Worm (Caenorhabditis elegans) whole organism, L3 larva: ENCODE results near the gene secs-1.

ENCODE experiments used
- ZK546.5 ChIP-seq: sonication (generic microtip); optimal IDR thresholded peaks from 2 replicates; lab custom pipeline; 2017; ENCODE audit warnings: missing biosample characterization, missing genetic modification characterization
- ceh-16 ChIP-seq: sonication (generic microtip); optimal IDR thresholded peaks from 2 replicates; lab custom pipeline; 2017; ENCODE audit warnings: missing biosample characterization, missing genetic modification characterization
- ceh-28 ChIP-seq: fragments of 150-350 bp; optimal IDR thresholded peaks from 2 replicates; lab custom pipeline; 2014; ENCODE audit warnings: missing biosample characterization, missing genetic modification reagents, missing genetic modification characterization
- ceh-82 ChIP-seq: fragments of 150-350 bp; optimal IDR thresholded peaks from 2 replicates; lab custom pipeline; 2014; ENCODE audit warnings: missing biosample characterization, missing genetic modification characterization
- ceh-9 ChIP-seq: sonication (generic microtip); optimal IDR thresholded peaks from 2 replicates; lab custom pipeline; 2018; ENCODE audit warnings: missing biosample characterization, missing genetic modification characterization
- daf-12 ChIP-seq: fragments of 150-350 bp; optimal IDR thresholded peaks from 2 replicates; lab custom pipeline; 2014; ENCODE audit warnings: missing biosample characterization, missing genetic modification reagents, missing genetic modification characterization
- egl-27 ChIP-seq: sonication (generic microtip); optimal IDR thresholded peaks from 4 replicates; lab custom pipeline; 2017; ENCODE audit warnings: missing biosample characterization, missing genetic modification reagents, missing genetic modification characterization
- egl-5 ChIP-seq: fragments of 150-350 bp; optimal IDR thresholded peaks from 2 replicates; lab custom pipeline; 2017; ENCODE audit warnings: missing biosample characterization, missing genetic modification reagents, missing genetic modification characterization, inconsistent platforms
- elt-2 ChIP-seq: sonication (generic microtip); optimal IDR thresholded peaks from 2 replicates; lab custom pipeline; 2016; ENCODE audit warnings: missing genetic modification reagents, mild to moderate bottlenecking, missing genetic modification characterization, missing compliant biosample characterization
- eor-1 ChIP-seq, 2 experiments: fragments of 150-350 bp; optimal IDR thresholded peaks; 2 replicates each; lab custom pipeline; 2014 to 2018; ENCODE audit warnings: missing biosample characterization in 2 of 2, missing genetic modification characterization in 2 of 2
- fkh-10 ChIP-seq: sonication (generic microtip); optimal IDR thresholded peaks from 2 replicates; lab custom pipeline; 2017; ENCODE audit warnings: missing biosample characterization, missing genetic modification reagents, missing genetic modification characterization
- fkh-2 ChIP-seq: fragments of 150-350 bp; optimal IDR thresholded peaks from 2 replicates; lab custom pipeline; 2014; ENCODE audit warnings: missing biosample characterization, missing genetic modification reagents, missing genetic modification characterization
- fos-1 ChIP-seq: fragments of 150-350 bp; optimal IDR thresholded peaks from 2 replicates; lab custom pipeline; 2014; ENCODE audit warnings: missing biosample characterization, missing genetic modification characterization
- hmg-11 ChIP-seq: sonication (generic microtip); optimal IDR thresholded peaks from 2 replicates; lab custom pipeline; 2016; ENCODE audit warnings: missing genetic modification characterization, missing compliant biosample characterization
- jun-1 ChIP-seq: fragments of 150-350 bp; optimal IDR thresholded peaks from 2 replicates; lab custom pipeline; 2014; ENCODE audit warnings: missing biosample characterization, missing genetic modification reagents, missing genetic modification characterization
- lin-15B ChIP-seq: fragments of 150-350 bp; optimal IDR thresholded peaks from 2 replicates; lab custom pipeline; 2014; ENCODE audit warnings: missing biosample characterization, missing genetic modification characterization
- lin-39 ChIP-seq: fragments of 150-350 bp; optimal IDR thresholded peaks from 2 replicates; lab custom pipeline; 2018; ENCODE audit warnings: missing biosample characterization, missing genetic modification reagents, missing genetic modification characterization
- lsy-12 ChIP-seq: sonication (generic microtip); optimal IDR thresholded peaks from 2 replicates; lab custom pipeline; 2016; ENCODE audit warnings: mild to moderate bottlenecking, missing genetic modification characterization, missing compliant biosample characterization
- mdl-1 ChIP-seq: fragments of 150-350 bp; optimal IDR thresholded peaks from 2 replicates; lab custom pipeline; 2014; ENCODE audit warnings: missing biosample characterization, missing genetic modification characterization
- mml-1 ChIP-seq: fragments of 150-350 bp; sonication (generic microtip); optimal IDR thresholded peaks from 3 replicates; lab custom pipeline; 2014; ENCODE audit warnings: missing biosample characterization, missing genetic modification characterization
- nfya-1 ChIP-seq: sonication (generic microtip); optimal IDR thresholded peaks from 2 replicates; lab custom pipeline; 2017; ENCODE audit warnings: missing genetic modification characterization, mild to moderate bottlenecking, missing compliant biosample characterization, antibody characterized with exemption, moderate library complexity; ENCODE audit not compliant: insufficient read depth
- nhr-23 ChIP-seq: fragments of 150-350 bp; optimal IDR thresholded peaks from 2 replicates; lab custom pipeline; 2014; ENCODE audit warnings: missing biosample characterization, missing genetic modification reagents, missing genetic modification characterization
- nhr-237 ChIP-seq: fragments of 150-350 bp; optimal IDR thresholded peaks from 2 replicates; lab custom pipeline; 2014; ENCODE audit warnings: missing biosample characterization, missing genetic modification characterization
- nhr-25 ChIP-seq: sonication (generic microtip); optimal IDR thresholded peaks from 2 replicates; lab custom pipeline; 2017; ENCODE audit warnings: missing biosample characterization, missing genetic modification characterization
- nhr-43 ChIP-seq: sonication (generic microtip); optimal IDR thresholded peaks from 2 replicates; lab custom pipeline; 2016; ENCODE audit warnings: mild to moderate bottlenecking, missing genetic modification characterization, missing compliant biosample characterization; ENCODE audit not compliant: poor library complexity, severe bottlenecking
- nhr-67 ChIP-seq: fragments of 150-350 bp; optimal IDR thresholded peaks from 2 replicates; lab custom pipeline; 2014; ENCODE audit warnings: missing biosample characterization, missing genetic modification characterization
- pqm-1 ChIP-seq: fragments of 150-350 bp; optimal IDR thresholded peaks from 2 replicates; lab custom pipeline; 2017; ENCODE audit warnings: missing biosample characterization, missing genetic modification characterization, inconsistent platforms
- sea-2 ChIP-seq: fragments of 150-350 bp; sonication (generic microtip); optimal IDR thresholded peaks from 4 replicates; lab custom pipeline; 2014; ENCODE audit warnings: missing biosample characterization, missing genetic modification reagents, missing genetic modification characterization
- skn-1 ChIP-seq: fragments of 150-350 bp; optimal IDR thresholded peaks from 2 replicates; lab custom pipeline; 2014; ENCODE audit warnings: missing biosample characterization, missing genetic modification characterization
- snpc-4 ChIP-seq: fragments of 150-350 bp; optimal IDR thresholded peaks from 2 replicates; lab custom pipeline; 2014; ENCODE audit warnings: missing biosample characterization, missing genetic modification characterization
- tbx-2 ChIP-seq: sonication (generic microtip); optimal IDR thresholded peaks from 2 replicates; lab custom pipeline; 2016; ENCODE audit warnings: mild to moderate bottlenecking, missing genetic modification characterization, missing compliant biosample characterization
- unc-39 ChIP-seq: sonication (generic microtip); optimal IDR thresholded peaks from 4 replicates; lab custom pipeline; 2017; ENCODE audit warnings: missing biosample characterization, missing genetic modification characterization
- unc-62 ChIP-seq: fragments of 150-350 bp; sonication (generic microtip); optimal IDR thresholded peaks from 4 replicates; lab custom pipeline; 2014; ENCODE audit warnings: missing biosample characterization, missing genetic modification reagents, missing genetic modification characterization
- zag-1 ChIP-seq: fragments of 150-350 bp; optimal IDR thresholded peaks from 2 replicates; lab custom pipeline; 2014; ENCODE audit warnings: missing biosample characterization, missing genetic modification characterization
- ztf-4 ChIP-seq: fragments of 150-350 bp; optimal IDR thresholded peaks from 2 replicates; lab custom pipeline; 2014; ENCODE audit warnings: missing biosample characterization, missing genetic modification characterization

secs-1 gene

DNA sequence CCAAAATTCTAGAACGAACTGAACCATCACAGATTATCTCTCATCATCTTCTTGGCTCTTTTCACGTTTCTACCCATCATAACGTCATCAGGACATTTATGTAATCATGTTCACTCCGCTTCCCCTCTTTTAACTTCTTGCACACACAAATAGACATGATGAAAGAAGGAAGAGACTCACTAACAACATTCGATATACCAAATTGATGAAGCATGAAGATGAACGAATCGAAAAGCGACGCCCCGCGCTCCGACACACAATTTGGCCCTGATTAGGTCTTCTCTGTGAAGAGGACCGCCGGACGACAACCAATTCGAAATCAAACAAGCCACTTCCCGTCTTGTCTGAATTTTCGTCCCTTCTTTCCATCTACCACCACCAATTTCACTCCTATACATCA, 14.2 kb upstream of the secs-1 start:
- TF ChIP-seq unc-39 (tag; lab: Kevin White, UChicago) (no peak), ceh-82 (no peak), daf-12 (tag; lab: Kevin White, UChicago) (no peak), eor-1 (tag; optimal IDR thresholded peaks at IDR 0.05; lab: Kevin White, UChicago) (no peak), nfya-1 (tag; lab: Kevin White, UChicago) (no peak), mdl-1 (tag; lab: Kevin White, UChicago) (no peak), skn-1 (tag; lab: Kevin White, UChicago) (no peak), unc-62 (GFP tag; lab: Kevin White, UChicago) (no peak), ceh-28 (tag; lab: Kevin White, UChicago) (no peak), nhr-43 (tag; lab: Kevin White, UChicago) (no peak), lin-15B (tag; lab: Kevin White, UChicago) (no peak), hmg-11 (no peak)

DNA sequence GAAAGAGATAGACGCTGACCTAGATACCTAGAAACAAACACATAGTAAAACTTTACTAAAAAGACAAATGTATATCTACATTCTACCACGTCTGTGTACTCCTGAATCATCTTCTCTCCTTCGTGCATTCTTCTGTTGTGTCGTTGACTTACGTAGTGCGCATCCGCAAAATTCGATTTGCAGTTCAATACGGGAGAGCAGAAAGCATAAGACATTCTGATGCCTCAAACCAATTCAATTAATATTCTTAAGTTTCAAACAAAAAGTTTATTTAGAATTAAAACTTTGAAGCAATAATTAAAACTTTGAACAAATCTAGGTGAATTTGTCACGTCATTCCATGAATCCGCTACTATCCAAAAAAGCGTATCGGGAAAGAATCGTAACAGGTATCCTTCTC, 12.6 kb upstream of the secs-1 start:
- TF ChIP-seq pqm-1 (tag; lab: Kevin White, UChicago) (no peak), nhr-43 (tag; lab: Kevin White, UChicago) (no peak), skn-1 (tag; lab: Kevin White, UChicago) (no peak), ceh-16 (tag; lab: Kevin White, UChicago) (no peak), fkh-10 (peak; percentile 25)

DNA sequence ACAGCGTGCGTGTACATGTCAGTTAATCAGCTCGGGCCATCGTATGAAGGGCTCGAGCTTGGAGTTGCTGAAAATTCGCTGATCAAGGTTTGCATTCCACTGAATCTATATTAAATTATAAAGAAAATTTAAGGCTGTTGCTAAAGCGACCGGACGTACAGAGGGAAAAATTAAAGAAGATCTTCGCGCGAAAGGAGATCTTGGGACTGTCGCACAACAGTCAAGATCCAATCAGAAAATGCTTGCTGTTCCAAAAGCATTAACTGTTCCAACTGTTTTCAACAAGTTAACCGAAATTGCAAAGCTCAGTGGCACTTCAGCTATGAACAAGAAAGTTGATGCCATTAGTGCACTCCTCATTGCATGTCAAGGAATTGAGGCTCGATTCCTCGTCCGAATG, 10.1 kb upstream of the secs-1 start:
- TF ChIP-seq daf-12 (tag; lab: Kevin White, UChicago) (no peak), fkh-2 (tag; lab: Kevin White, UChicago) (no peak), ZK546.5 (tag; lab: Kevin White, UChicago) (no peak), unc-39 (tag; lab: Kevin White, UChicago) (no peak), nhr-237 (tag; lab: Kevin White, UChicago) (no peak), zag-1 (tag; lab: Kevin White, UChicago) (no peak), nhr-43 (tag; lab: Kevin White, UChicago) (no peak)

DNA sequence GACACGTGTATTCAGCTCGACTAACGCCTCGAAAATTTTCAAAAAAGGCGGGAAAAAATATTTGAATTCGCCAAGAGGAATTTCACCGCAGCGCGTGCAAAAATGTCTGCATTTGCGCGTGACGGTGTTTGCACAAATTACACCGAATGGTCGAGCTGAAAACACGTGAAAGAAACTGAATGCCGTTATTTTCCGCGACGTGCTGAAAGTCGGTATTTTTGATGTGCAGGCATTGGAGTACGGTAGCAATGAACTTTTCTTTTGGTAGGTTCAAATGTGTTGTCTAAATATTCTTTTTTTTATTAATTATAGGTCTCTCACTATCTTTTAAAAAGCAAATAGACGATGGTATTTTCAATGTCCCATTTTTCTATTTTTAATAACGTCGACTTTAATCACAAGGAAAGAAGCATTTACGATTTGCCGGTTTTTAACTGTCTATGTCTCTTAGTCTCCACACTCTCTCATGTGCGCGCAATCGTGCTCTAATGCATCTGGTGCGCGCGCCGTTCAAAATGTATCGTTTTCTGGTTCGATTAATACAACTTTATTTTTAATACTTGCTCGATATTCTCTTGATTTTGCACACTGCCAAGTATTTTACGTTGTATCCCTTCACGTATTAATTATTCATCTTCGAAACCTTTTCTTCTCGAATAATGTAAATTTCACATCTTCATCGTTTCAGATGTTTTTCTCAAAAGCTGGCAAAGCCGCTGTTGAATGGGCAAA, 9.3 kb upstream of the secs-1 start, which contains the start of the genes C29A12.1 and lig-1:
C29A12.1 (minus strand) TSS at position 63 of the 732 bp plus-strand sequence.
lig-1 (plus strand) TSS at position 682 of the 732 bp plus-strand sequence.
- TF ChIP-seq ztf-4 (tag; lab: Kevin White, UChicago) (no peak), mml-1 (tag; lab: Kevin White, UChicago) (no peak), jun-1 (no peak), unc-62 (GFP tag; lab: Kevin White, UChicago) (no peak), nhr-67 (no peak), tbx-2 (tag; lab: Kevin White, UChicago) (no peak), nhr-43 (tag; lab: Kevin White, UChicago) (no peak), daf-12 (tag; lab: Kevin White, UChicago) (no peak), egl-27 (tag; lab: Kevin White, UChicago) (no peak), ceh-16 (tag; lab: Kevin White, UChicago) (no peak), lin-15B (tag; lab: Kevin White, UChicago) (peak; percentile 44), fos-1 (no peak), nfya-1 (tag; lab: Kevin White, UChicago) (peak; percentile 36), skn-1 (tag; lab: Kevin White, UChicago) (no peak), snpc-4 (tag; lab: Kevin White, UChicago) (no peak), fkh-2 (tag; lab: Kevin White, UChicago) (no peak), egl-5 (tag; lab: Kevin White, UChicago) (no peak), sea-2 (GFP tag; lab: Kevin White, UChicago) (no peak), ceh-82 (no peak), ceh-28 (tag; lab: Kevin White, UChicago) (no peak), ceh-9 (tag; lab: Kevin White, UChicago) (no peak), nhr-23 (no peak), fkh-10 (no peak), lsy-12 (tag; lab: Kevin White, UChicago) (no peak), nhr-25 (tag; lab: Kevin White, UChicago) (peak; percentile 34), elt-2 (tag; lab: Kevin White, UChicago) (peak; percentile 4), lin-39 (tag; lab: Kevin White, UChicago) (no peak), pqm-1 (tag; lab: Kevin White, UChicago) (no peak)
- TF ChIP-seq, all 47 proteins: peak for 4
